Worm (Caenorhabditis elegans) whole organism, young adult: ENCODE measurements around the gene sma-3.

Experiments
- B0336.3 ChIP-seq: fragments of 200-800 bp; sonication (Bioruptor generic); IDR thresholded peaks from 2 replicates; pipeline ENCODE4 v1.3.6; 2022; ENCODE audit warnings: missing genetic modification characterization, missing compliant biosample characterization
- C06A6.2 ChIP-seq: fragments of 200-800 bp; sonication (Bioruptor generic); conservative IDR thresholded peaks from 2 replicates; pipeline ENCODE4 v1.3.6; 2022; ENCODE audit warnings: missing genetic modification characterization, missing compliant biosample characterization
- F22D6.2 ChIP-seq: sonication (generic microtip); optimal IDR thresholded peaks from 2 replicates; lab custom pipeline; 2016; ENCODE audit warnings: mild to moderate bottlenecking, missing genetic modification characterization, missing compliant biosample characterization
- F33H1.4 ChIP-seq: fragments of 200-800 bp; sonication (Bioruptor generic); IDR thresholded peaks from 2 replicates; pipeline ENCODE4 v1.3.6; 2022; ENCODE audit warnings: missing genetic modification reagents, missing genetic modification characterization, missing compliant biosample characterization
- F37B4.10 ChIP-seq: fragments of 200-800 bp; sonication (Bioruptor generic); IDR thresholded peaks from 2 replicates; pipeline ENCODE4 v1.3.6; 2022; ENCODE audit warnings: missing genetic modification characterization, missing compliant biosample characterization
- F49E8.2 ChIP-seq: sonication (generic microtip); optimal IDR thresholded peaks from 3 replicates; lab custom pipeline; 2017; ENCODE audit warnings: missing genetic modification characterization, mild to moderate bottlenecking, missing compliant biosample characterization, antibody characterized with exemption, moderate library complexity; ENCODE audit not compliant: insufficient read depth
- F52B5.7 ChIP-seq: sonication (generic microtip); optimal IDR thresholded peaks from 2 replicates; lab custom pipeline; 2016; ENCODE audit warnings: mild to moderate bottlenecking, missing genetic modification characterization, missing compliant biosample characterization
- F57A8.1 ChIP-seq: fragments of 200-800 bp; sonication (Bioruptor generic); optimal IDR thresholded peaks from 2 replicates; lab custom pipeline; 2018; ENCODE audit warnings: mild to moderate bottlenecking, missing genetic modification characterization, moderate library complexity, missing compliant biosample characterization
- K12H6.12 ChIP-seq: fragments of 200-800 bp; sonication (Bioruptor generic); optimal IDR thresholded peaks from 2 replicates; lab custom pipeline; 2018; ENCODE audit warnings: mild to moderate bottlenecking, missing genetic modification characterization, missing compliant biosample characterization
- T07F8.4 ChIP-seq: sonication (generic microtip); optimal IDR thresholded peaks from 2 replicates; lab custom pipeline; 2016; ENCODE audit warnings: mild to moderate bottlenecking, missing genetic modification characterization, moderate library complexity, missing compliant biosample characterization
- T26A5.8 ChIP-seq: sonication (generic microtip); optimal IDR thresholded peaks from 2 replicates; lab custom pipeline; 2016; ENCODE audit warnings: missing genetic modification characterization, missing compliant biosample characterization
- Y53G8AR.9 ChIP-seq: fragments of 200-800 bp; sonication (Bioruptor generic); conservative IDR thresholded peaks from 2 replicates; pipeline ENCODE4 v1.3.6; 2022; ENCODE audit warnings: missing genetic modification reagents, missing genetic modification characterization, missing compliant biosample characterization
- Y56A3A.18 ChIP-seq: fragments of 200-800 bp; sonication (Bioruptor generic); IDR thresholded peaks from 2 replicates; pipeline ENCODE4 v1.3.6; 2022; ENCODE audit warnings: missing genetic modification reagents, missing genetic modification characterization, missing compliant biosample characterization
- Y79H2A.3 ChIP-seq: fragments of 200-800 bp; sonication (Bioruptor generic); conservative IDR thresholded peaks from 2 replicates; pipeline ENCODE4 v1.3.6; 2022; ENCODE audit warnings: missing genetic modification reagents, missing genetic modification characterization, missing compliant biosample characterization
- akir-1 ChIP-seq: fragments of 200-800 bp; sonication (Bioruptor generic); optimal IDR thresholded peaks from 2 replicates; lab custom pipeline; 2018; ENCODE audit warnings: mild to moderate bottlenecking, missing genetic modification characterization, moderate library complexity, missing compliant biosample characterization
- aptf-3 ChIP-seq: fragments of 200-800 bp; sonication (Bioruptor generic); IDR thresholded peaks from 2 replicates; pipeline ENCODE4 v1.3.6; 2022; ENCODE audit warnings: missing genetic modification characterization, missing compliant biosample characterization
- atf-7 ChIP-seq: sonication (generic microtip); optimal IDR thresholded peaks from 2 replicates; lab custom pipeline; 2017; ENCODE audit warnings: mild to moderate bottlenecking, missing genetic modification characterization, missing compliant biosample characterization
- cebp-1 ChIP-seq, 2 experiments: fragments of 200-800 bp in 1 of 2; sonication (Bioruptor generic) in 1 of 2; sonication (generic microtip) in 1 of 2; IDR thresholded peaks in 1 of 2; optimal IDR thresholded peaks in 1 of 2; 2 replicates each; pipeline versions ENCODE4 v1.3.6 to Lab custom; 2017 to 2022; ENCODE audit warnings: missing compliant biosample characterization in 2 of 2, missing genetic modification characterization in 2 of 2, mild to moderate bottlenecking in 1 of 2, missing genetic modification reagents in 1 of 2, moderate library complexity in 1 of 2
- cebp-2 ChIP-seq: fragments of 200-800 bp; sonication (Bioruptor generic); IDR thresholded peaks from 2 replicates; pipeline ENCODE4 v1.3.6; 2022; ENCODE audit warnings: missing genetic modification characterization, missing compliant biosample characterization
- ceh-27 ChIP-seq: fragments of 200-800 bp; sonication (Bioruptor generic); optimal IDR thresholded peaks from 2 replicates; lab custom pipeline; 2018; ENCODE audit warnings: mild to moderate bottlenecking, missing genetic modification characterization, moderate library complexity, missing compliant biosample characterization
- ceh-40 ChIP-seq: fragments of 200-800 bp; sonication (Bioruptor generic); IDR thresholded peaks from 2 replicates; pipeline ENCODE4 v1.3.6; 2022; ENCODE audit warnings: missing genetic modification characterization, missing compliant biosample characterization
- ceh-58 ChIP-seq: fragments of 200-800 bp; sonication (Bioruptor generic); IDR thresholded peaks from 2 replicates; pipeline ENCODE4 v1.3.6; 2022; ENCODE audit warnings: missing genetic modification characterization, missing compliant biosample characterization
- ceh-79 ChIP-seq: sonication (generic microtip); optimal IDR thresholded peaks from 2 replicates; lab custom pipeline; 2017; ENCODE audit warnings: mild to moderate bottlenecking, missing genetic modification characterization, missing compliant biosample characterization
- ceh-91 ChIP-seq: fragments of 200-800 bp; sonication (Bioruptor generic); IDR thresholded peaks from 2 replicates; pipeline ENCODE4 v1.3.6; 2022; ENCODE audit warnings: missing genetic modification reagents, missing genetic modification characterization, missing compliant biosample characterization
- chd-7 ChIP-seq: sonication (generic microtip); optimal IDR thresholded peaks from 2 replicates; lab custom pipeline; 2016; ENCODE audit warnings: mild to moderate bottlenecking, missing genetic modification characterization, moderate library complexity, missing compliant biosample characterization
- dpl-1 ChIP-seq: fragments of 150-350 bp; optimal IDR thresholded peaks from 2 replicates; lab custom pipeline; 2014; ENCODE audit warnings: missing biosample characterization, missing genetic modification reagents, missing genetic modification characterization
- efl-1 ChIP-seq: fragments of 150-350 bp; optimal IDR thresholded peaks from 2 replicates; lab custom pipeline; 2014; ENCODE audit warnings: missing biosample characterization, missing genetic modification reagents, missing genetic modification characterization
- ets-4 ChIP-seq: fragments of 200-800 bp; sonication (Bioruptor generic); optimal IDR thresholded peaks from 2 replicates; lab custom pipeline; 2018; ENCODE audit warnings: mild to moderate bottlenecking, missing genetic modification characterization, missing compliant biosample characterization
- hlh-26 ChIP-seq: fragments of 200-800 bp; sonication (Bioruptor generic); conservative IDR thresholded peaks from 2 replicates; pipeline ENCODE4 v1.3.6; 2022; ENCODE audit warnings: missing genetic modification reagents, missing genetic modification characterization, missing compliant biosample characterization
- lag-1 ChIP-seq: fragments of 200-800 bp; sonication (Bioruptor generic); IDR thresholded peaks from 2 replicates; pipeline ENCODE4 v1.3.6; 2022; ENCODE audit warnings: missing genetic modification reagents, missing genetic modification characterization, missing compliant biosample characterization
- lin-40 ChIP-seq: sonication (generic microtip); optimal IDR thresholded peaks from 2 replicates; lab custom pipeline; 2016; ENCODE audit warnings: missing genetic modification characterization, mild to moderate bottlenecking, missing compliant biosample characterization, missing genotype, missing genetic modification reagents
- lir-1 ChIP-seq: fragments of 200-800 bp; sonication (Bioruptor generic); conservative IDR thresholded peaks from 2 replicates; pipeline ENCODE4 v1.3.6; 2022; ENCODE audit warnings: missing genetic modification reagents, missing genetic modification characterization, missing compliant biosample characterization
- mel-28 ChIP-seq: sonication (generic microtip); optimal IDR thresholded peaks from 2 replicates; lab custom pipeline; 2016; ENCODE audit warnings: borderline replicate concordance, mild to moderate bottlenecking, missing genetic modification characterization, missing compliant biosample characterization
- mxl-1 ChIP-seq: sonication (generic microtip); optimal IDR thresholded peaks from 2 replicates; lab custom pipeline; 2016; ENCODE audit warnings: missing genetic modification characterization, missing compliant biosample characterization
- nhr-120 ChIP-seq: fragments of 200-800 bp; sonication (Bioruptor generic); IDR thresholded peaks from 2 replicates; pipeline ENCODE4 v1.3.6; 2022; ENCODE audit warnings: missing genetic modification characterization, missing compliant biosample characterization
- nhr-80 ChIP-seq: sonication (generic microtip); optimal IDR thresholded peaks from 2 replicates; lab custom pipeline; 2016; ENCODE audit warnings: missing genetic modification characterization, missing compliant biosample characterization
- nhr-90 ChIP-seq: sonication (generic microtip); optimal IDR thresholded peaks from 2 replicates; lab custom pipeline; 2016; ENCODE audit warnings: missing genotype, mild to moderate bottlenecking, missing genetic modification characterization, missing compliant biosample characterization
- pbrm-1 ChIP-seq: fragments of 200-800 bp; sonication (Bioruptor generic); IDR thresholded peaks from 2 replicates; pipeline ENCODE4 v1.3.6; 2022; ENCODE audit warnings: missing genetic modification reagents, missing genetic modification characterization, missing compliant biosample characterization
- pha-4 ChIP-seq: fragments of 150-350 bp; sonication (generic microtip); optimal IDR thresholded peaks from 2 replicates; lab custom pipeline; 2014; ENCODE audit warnings: missing biosample characterization, missing genetic modification reagents, missing genetic modification characterization
- repo-1 ChIP-seq: sonication (generic microtip); optimal IDR thresholded peaks from 2 replicates; lab custom pipeline; 2017; ENCODE audit warnings: mild to moderate bottlenecking, missing genetic modification characterization, missing compliant biosample characterization
- sea-2 ChIP-seq: fragments of 200-800 bp; sonication (Bioruptor generic); IDR thresholded peaks from 2 replicates; pipeline ENCODE4 v1.3.6; 2022; ENCODE audit warnings: missing genetic modification characterization, missing compliant biosample characterization
- snpc-1.1 ChIP-seq: sonication (generic microtip); optimal IDR thresholded peaks from 2 replicates; lab custom pipeline; 2017; ENCODE audit warnings: missing genetic modification characterization, mild to moderate bottlenecking, missing compliant biosample characterization, antibody characterized with exemption, moderate library complexity, missing genotype, missing genetic modification reagents; ENCODE audit not compliant: insufficient read depth
- snpc-1.3 ChIP-seq: sonication (generic microtip); optimal IDR thresholded peaks from 2 replicates; lab custom pipeline; 2017; ENCODE audit warnings: missing genetic modification characterization, mild to moderate bottlenecking, missing compliant biosample characterization, antibody characterized with exemption, moderate library complexity, missing genotype, missing genetic modification reagents; ENCODE audit not compliant: insufficient read depth
- somi-1 ChIP-seq: fragments of 200-800 bp; sonication (Bioruptor generic); optimal IDR thresholded peaks from 2 replicates; lab custom pipeline; 2018; ENCODE audit warnings: mild to moderate bottlenecking, missing genetic modification characterization, missing compliant biosample characterization
- tbx-9 ChIP-seq: sonication (generic microtip); optimal IDR thresholded peaks from 2 replicates; lab custom pipeline; 2016; ENCODE audit warnings: borderline replicate concordance, missing genetic modification characterization, inconsistent platforms, missing compliant biosample characterization
- unc-130 ChIP-seq: sonication (generic microtip); optimal IDR thresholded peaks from 2 replicates; lab custom pipeline; 2016; ENCODE audit warnings: missing genetic modification reagents, missing genetic modification characterization, missing compliant biosample characterization
- zfh-2 ChIP-seq: fragments of 200-800 bp; sonication (Bioruptor generic); conservative IDR thresholded peaks from 2 replicates; pipeline ENCODE4 v1.3.6; 2022; ENCODE audit warnings: missing genetic modification reagents, missing genetic modification characterization, missing compliant biosample characterization
- ztf-18 ChIP-seq: sonication (generic microtip); optimal IDR thresholded peaks from 2 replicates; lab custom pipeline; 2016; ENCODE audit warnings: missing genotype, mild to moderate bottlenecking, missing genetic modification characterization, missing compliant biosample characterization
- ztf-26 ChIP-seq: sonication (generic microtip); optimal IDR thresholded peaks from 2 replicates; lab custom pipeline; 2017; ENCODE audit warnings: missing genetic modification characterization, missing compliant biosample characterization

sma-3 gene

DNA sequence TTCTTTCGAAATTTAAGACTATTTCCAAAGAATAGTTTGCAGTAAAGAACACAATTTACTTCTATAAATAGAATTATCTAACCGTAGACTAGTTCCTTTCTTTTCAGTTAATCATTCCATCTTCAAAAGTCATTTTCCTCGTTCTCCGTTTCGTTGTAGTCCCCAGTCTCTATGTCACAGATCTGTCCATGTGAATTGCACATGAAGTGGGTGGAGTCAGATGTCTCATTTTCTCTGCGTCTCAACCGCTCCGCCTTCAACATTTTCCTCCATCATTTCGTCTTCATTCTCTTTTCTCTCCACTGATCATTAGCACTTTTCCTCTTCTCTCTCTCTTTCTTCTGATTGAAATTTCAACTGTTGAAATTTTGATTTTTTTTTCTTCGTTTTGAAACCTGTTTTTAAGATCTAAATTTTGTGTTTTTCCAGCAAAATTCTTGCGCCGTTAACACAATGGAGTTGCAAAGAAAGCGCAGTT, 33.9 kb upstream of the sma-3 start, which contains the start of gene T07E3.4 (continued):
- peak; percentile 38 for TF ChIP-seq atf-7
- TF ChIP-seq Y79H2A.3 (GFP tag; lab: Robert Waterston, UW): no peak
- peak; percentile 13 for TF ChIP-seq chd-7 (tag; lab: Kevin White, UChicago)
- no peak for TF ChIP-seq ceh-40 (GFP tag; lab: Robert Waterston, UW)
- no peak for TF ChIP-seq repo-1 (tag; lab: Kevin White, UChicago)
- TF ChIP-seq sea-2 (GFP tag; lab: Robert Waterston, UW): no peak
- peak; percentile 28 for TF ChIP-seq K12H6.12 (tag; lab: Kevin White, UChicago)
- peak; percentile 60 for TF ChIP-seq ztf-26
- no peak for TF ChIP-seq ceh-27 (GFP tag; lab: Kevin White, UChicago)
- no peak for TF ChIP-seq T07F8.4
- no peak for TF ChIP-seq unc-130 (GFP tag; lab: Kevin White, UChicago)
- no peak for TF ChIP-seq F33H1.4 (GFP tag; lab: Robert Waterston, UW)
- TF ChIP-seq akir-1 (GFP tag; lab: Kevin White, UChicago): no peak
- no peak for TF ChIP-seq Y56A3A.18 (GFP tag; lab: Robert Waterston, UW)
- TF ChIP-seq nhr-90 (tag; lab: Kevin White, UChicago): no peak
- peak; percentile 45 for TF ChIP-seq pha-4 (tag; lab: Kevin White, UChicago)
- no peak for TF ChIP-seq F37B4.10 (GFP tag; lab: Robert Waterston, UW)
- peak; percentile 80 for TF ChIP-seq lin-40 (tag; lab: Kevin White, UChicago)
- TF ChIP-seq snpc-1.1 (tag; lab: Kevin White, UChicago): no peak
- no peak for TF ChIP-seq mxl-1 (tag; lab: Kevin White, UChicago)
- TF ChIP-seq B0336.3: no peak
- no peak for TF ChIP-seq lag-1 (GFP tag; lab: Robert Waterston, UW)
- no peak for TF ChIP-seq pbrm-1 (GFP tag; lab: Robert Waterston, UW)
- TF ChIP-seq mel-28 (tag; lab: Kevin White, UChicago): no peak
- no peak for TF ChIP-seq F49E8.2
- no peak for TF ChIP-seq cebp-1 (GFP tag; IDR thresholded peaks at IDR 0.05; lab: Robert Waterston, UW)
- peak; percentile 68 for TF ChIP-seq cebp-1 (tag; optimal IDR thresholded peaks at IDR 0.05; lab: Kevin White, UChicago)
- TF ChIP-seq aptf-3: no peak
- no peak; the same call in 1 of the 2 replicates for TF ChIP-seq C06A6.2
- no peak for TF ChIP-seq F57A8.1 (GFP tag; lab: Kevin White, UChicago)
- TF ChIP-seq nhr-120 (GFP tag; lab: Robert Waterston, UW): no peak
- no peak for TF ChIP-seq ztf-18
- no peak for TF ChIP-seq Y53G8AR.9 (GFP tag; lab: Robert Waterston, UW)
- TF ChIP-seq ceh-58: no peak
- TF ChIP-seq dpl-1 (GFP tag; lab: Kevin White, UChicago): no peak
- TF ChIP-seq cebp-2 (GFP tag; lab: Robert Waterston, UW): no peak
- TF ChIP-seq ceh-79 (tag; lab: Kevin White, UChicago): no peak
- TF ChIP-seq hlh-26: no peak
- no peak for TF ChIP-seq F52B5.7 (tag; lab: Kevin White, UChicago)
- peak; percentile 78 for TF ChIP-seq somi-1
- TF ChIP-seq ceh-91 (GFP tag; lab: Robert Waterston, UW): no peak
- no peak for TF ChIP-seq tbx-9
- no peak for TF ChIP-seq efl-1 (GFP tag; lab: Kevin White, UChicago)
- no peak for TF ChIP-seq F22D6.2 (tag; lab: Kevin White, UChicago)
- TF ChIP-seq ets-4 (GFP tag; lab: Kevin White, UChicago): no peak
- peak; percentile 35 for TF ChIP-seq nhr-80
- no peak for TF ChIP-seq zfh-2 (GFP tag; lab: Robert Waterston, UW)
- TF ChIP-seq lir-1: no peak
- no peak for TF ChIP-seq snpc-1.3
- TF ChIP-seq T26A5.8 (tag; lab: Kevin White, UChicago): no peak
